Fruit fly (Drosophila melanogaster) whole organism, embryonic: Measurements from ENCODE around the gene Ada1-1.

ENCODE experiments used
- Ada2b ChIP-seq: fragments of 200-800 bp; sonication (Bioruptor generic); IDR thresholded peaks from 2 replicates; pipeline ENCODE4 v1.3.6; 2022; ENCODE audit warnings: missing biosample characterization, missing genetic modification characterization
- CG10431 ChIP-seq: fragments of 200-800 bp; sonication (Bioruptor generic); optimal IDR thresholded peaks from 3 replicates; lab custom pipeline; 2018; ENCODE audit warnings: missing biosample characterization, mild to moderate bottlenecking, missing genetic modification characterization
- CG10979 ChIP-seq: fragments of 200-800 bp; sonication (Bioruptor generic); optimal IDR thresholded peaks from 2 replicates; lab custom pipeline; 2018; ENCODE audit warnings: missing biosample characterization, mild to moderate bottlenecking, missing genetic modification characterization, moderate library complexity
- CG12391 ChIP-seq: fragments of 200-800 bp; sonication (Bioruptor generic); optimal IDR thresholded peaks from 3 replicates; lab custom pipeline; 2018; ENCODE audit warnings: missing biosample characterization, mild to moderate bottlenecking, missing genetic modification characterization, moderate library complexity
- CG13894 ChIP-seq: fragments of 200-800 bp; sonication (Bioruptor generic); optimal IDR thresholded peaks from 3 replicates; lab custom pipeline; 2018; ENCODE audit warnings: missing biosample characterization, mild to moderate bottlenecking, missing genetic modification characterization, moderate library complexity
- CG1647 ChIP-seq: fragments of 200-800 bp; sonication (Bioruptor generic); optimal IDR thresholded peaks from 3 replicates; lab custom pipeline; 2016; ENCODE audit warnings: missing biosample characterization, missing genetic modification characterization
- CG17359 ChIP-seq: fragments of 200-800 bp; sonication (Bioruptor generic); optimal IDR thresholded peaks from 3 replicates; lab custom pipeline; 2018; ENCODE audit warnings: missing biosample characterization, mild to moderate bottlenecking, missing genetic modification characterization, moderate library complexity
- CG17802 ChIP-seq: fragments of 200-800 bp; sonication (Bioruptor generic); optimal IDR thresholded peaks from 2 replicates; lab custom pipeline; 2018; ENCODE audit warnings: missing biosample characterization, mild to moderate bottlenecking, missing genetic modification characterization, moderate library complexity
- CG17829 ChIP-seq: fragments of 200-800 bp; optimal IDR thresholded peaks from 2 replicates; lab custom pipeline; 2019; ENCODE audit warnings: missing biosample characterization, mild to moderate bottlenecking, missing genetic modification characterization, moderate library complexity
- CG2120 ChIP-seq: fragments of 200-800 bp; sonication (Bioruptor generic); optimal IDR thresholded peaks from 3 replicates; lab custom pipeline; 2016; ENCODE audit warnings: missing biosample characterization, missing genetic modification characterization
- CG2889 ChIP-seq: fragments of 200-800 bp; sonication (Bioruptor generic); IDR thresholded peaks from 3 replicates; pipeline ENCODE4 v1.3.6; 2022; ENCODE audit warnings: missing biosample characterization, missing genetic modification characterization
- CG31365 ChIP-seq: fragments of 200-800 bp; sonication (Bioruptor generic); optimal IDR thresholded peaks from 2 replicates; lab custom pipeline; 2018; ENCODE audit warnings: missing biosample characterization, mild to moderate bottlenecking, missing genetic modification characterization
- CG6683 ChIP-seq: fragments of 200-800 bp; sonication (Bioruptor generic); optimal IDR thresholded peaks from 2 replicates; lab custom pipeline; 2017; ENCODE audit warnings: missing biosample characterization, mild to moderate bottlenecking, missing genetic modification characterization, missing genetic modification reagents
- CG6791 ChIP-seq: fragments of 200-800 bp; sonication (Bioruptor generic); IDR thresholded peaks from 3 replicates; pipeline ENCODE4 v1.3.6; 2022; ENCODE audit warnings: missing biosample characterization, missing genetic modification characterization; ENCODE audit not compliant: partially characterized antibody
- CG7745 ChIP-seq: fragments of 200-800 bp; sonication (Bioruptor generic); optimal IDR thresholded peaks from 2 replicates; lab custom pipeline; 2018; ENCODE audit warnings: missing biosample characterization, mild to moderate bottlenecking, missing genetic modification characterization, moderate library complexity
- CG8944 ChIP-seq: fragments of 200-800 bp; sonication (Bioruptor generic); optimal IDR thresholded peaks from 3 replicates; lab custom pipeline; 2016; ENCODE audit warnings: missing biosample characterization, missing genetic modification characterization
- CG9437 ChIP-seq: fragments of 200-800 bp; sonication (Bioruptor generic); optimal IDR thresholded peaks from 2 replicates; lab custom pipeline; 2018; ENCODE audit warnings: missing biosample characterization, mild to moderate bottlenecking, missing genetic modification characterization
- CG9817 ChIP-seq: fragments of 200-800 bp; sonication (Bioruptor generic); optimal IDR thresholded peaks from 2 replicates; lab custom pipeline; 2018; ENCODE audit warnings: missing biosample characterization, mild to moderate bottlenecking, missing genetic modification characterization, moderate library complexity
- CkIIα-i1 ChIP-seq: fragments of 200-800 bp; sonication (Bioruptor generic); IDR thresholded peaks from 2 replicates; pipeline ENCODE4 v1.3.6; 2022; ENCODE audit warnings: missing biosample characterization, missing genetic modification characterization
- Dbx ChIP-seq: fragments of 200-800 bp; sonication (Bioruptor generic); IDR thresholded peaks from 3 replicates; pipeline ENCODE4 v1.3.6; 2022; ENCODE audit warnings: missing biosample characterization, missing genetic modification characterization
- GATAe ChIP-seq: fragments of 200-800 bp; sonication (Bioruptor generic); conservative IDR thresholded peaks from 2 replicates; pipeline ENCODE4 v1.3.6; 2022; ENCODE audit warnings: missing biosample characterization, missing genetic modification characterization
- Hand ChIP-seq: fragments of 200-800 bp; sonication (Bioruptor generic); optimal IDR thresholded peaks from 2 replicates; lab custom pipeline; 2017; ENCODE audit warnings: mild to moderate bottlenecking, missing biosample characterization, missing genetic modification reagents, missing genetic modification characterization
- Hsf ChIP-seq: fragments of 200-800 bp; sonication (Bioruptor generic); optimal IDR thresholded peaks from 3 replicates; lab custom pipeline; 2016; ENCODE audit warnings: missing biosample characterization, missing genetic modification characterization
- Lpt ChIP-seq: fragments of >200 bp; optimal IDR thresholded peaks from 2 replicates; lab custom pipeline; 2018; ENCODE audit warnings: missing biosample characterization, missing genetic modification characterization
- Mes4 ChIP-seq: fragments of 200-800 bp; sonication (Bioruptor generic); optimal IDR thresholded peaks from 2 replicates; lab custom pipeline; 2016; ENCODE audit warnings: missing biosample characterization, missing genetic modification characterization
- Side ChIP-seq: fragments of 200-800 bp; sonication (Bioruptor generic); optimal IDR thresholded peaks from 2 replicates; lab custom pipeline; 2016; ENCODE audit warnings: missing biosample characterization, missing genetic modification characterization
- Xbp1 ChIP-seq: fragments of 200-800 bp; sonication (Bioruptor generic); optimal IDR thresholded peaks from 3 replicates; lab custom pipeline; 2016; ENCODE audit warnings: missing biosample characterization, mild to moderate bottlenecking, missing genetic modification characterization
- YL-1 ChIP-seq: fragments of 200-800 bp; sonication (Bioruptor generic); optimal IDR thresholded peaks from 3 replicates; lab custom pipeline; 2017; ENCODE audit warnings: missing biosample characterization, mild to moderate bottlenecking, missing genetic modification characterization
- bbx ChIP-seq: fragments of 200-800 bp; sonication (Bioruptor generic); IDR thresholded peaks from 2 replicates; pipeline ENCODE4 v1.3.6; 2022; ENCODE audit warnings: missing biosample characterization, missing genetic modification characterization; ENCODE audit not compliant: partially characterized antibody
- br ChIP-seq: fragments of >200 bp; optimal IDR thresholded peaks from 2 replicates; lab custom pipeline; 2017
- croc ChIP-seq: fragments of 200-800 bp; sonication (Bioruptor generic); conservative IDR thresholded peaks from 3 replicates; pipeline ENCODE4 v1.3.6; 2022; ENCODE audit warnings: missing biosample characterization, missing genetic modification characterization
- cwo ChIP-seq: fragments of 200-800 bp; sonication (Bioruptor generic); optimal IDR thresholded peaks from 3 replicates; lab custom pipeline; 2017; ENCODE audit warnings: missing biosample characterization, missing genetic modification characterization, mild to moderate bottlenecking, moderate library complexity, missing genetic modification reagents
- dimm ChIP-seq: fragments of 200-800 bp; sonication (Bioruptor generic); IDR thresholded peaks from 2 replicates; pipeline ENCODE4 v1.3.6; 2022; ENCODE audit warnings: missing biosample characterization, missing genetic modification characterization
- eve ChIP-seq, 2 experiments: fragments of >200 bp; optimal IDR thresholded peaks; 2 replicates each; lab custom pipeline; 2017; ENCODE audit warnings: missing biosample characterization in 2 of 2, missing genetic modification characterization in 2 of 2
- fd102C ChIP-seq: fragments of 200-800 bp; sonication (Bioruptor generic); optimal IDR thresholded peaks from 2 replicates; lab custom pipeline; 2018; ENCODE audit warnings: missing biosample characterization, mild to moderate bottlenecking, missing genetic modification characterization, moderate library complexity
- fu2 ChIP-seq: fragments of 200-800 bp; sonication (Bioruptor generic); optimal IDR thresholded peaks from 2 replicates; lab custom pipeline; 2016; ENCODE audit warnings: missing biosample characterization, missing genetic modification characterization
- gce ChIP-seq: fragments of 200-800 bp; sonication (Bioruptor generic); IDR thresholded peaks from 3 replicates; pipeline ENCODE4 v1.3.6; 2022; ENCODE audit warnings: missing biosample characterization, missing genetic modification characterization
- gsb-n ChIP-seq: fragments of 200-800 bp; sonication (Bioruptor generic); optimal IDR thresholded peaks from 3 replicates; lab custom pipeline; 2018; ENCODE audit warnings: missing biosample characterization, mild to moderate bottlenecking, missing genetic modification characterization
- ind ChIP-seq: fragments of 200-800 bp; sonication (Bioruptor generic); optimal IDR thresholded peaks from 3 replicates; lab custom pipeline; 2016; ENCODE audit warnings: missing biosample characterization, missing genetic modification characterization
- inv ChIP-seq: fragments of 200-800 bp; sonication (Bioruptor generic); IDR thresholded peaks from 2 replicates; pipeline ENCODE4 v1.3.6; 2022; ENCODE audit warnings: missing biosample characterization, missing genetic modification characterization; ENCODE audit not compliant: partially characterized antibody
- lov ChIP-seq, 2 experiments: fragments of 200-800 bp in 1 of 2; fragments of >200 bp in 1 of 2; sonication (Bioruptor generic) in 1 of 2; IDR thresholded peaks in 1 of 2; optimal IDR thresholded peaks in 1 of 2; 2 replicates in 1 of 2; 3 replicates in 1 of 2; pipeline versions ENCODE4 v1.3.6 to Lab custom; 2017 to 2022; ENCODE audit warnings: missing biosample characterization in 1 of 2, missing genetic modification characterization in 1 of 2
- nau ChIP-seq: fragments of 200-800 bp; sonication (Bioruptor generic); optimal IDR thresholded peaks from 3 replicates; lab custom pipeline; 2017; ENCODE audit warnings: missing biosample characterization, mild to moderate bottlenecking, missing genetic modification characterization, missing genetic modification reagents
- org-1 ChIP-seq: fragments of 200-800 bp; sonication (Bioruptor generic); optimal IDR thresholded peaks from 2 replicates; lab custom pipeline; 2017; ENCODE audit warnings: missing biosample characterization, missing genetic modification characterization
- prd ChIP-seq, 3 experiments: fragments of >200 bp in 2 of 3; fragments of 200-800 bp in 1 of 3; sonication (Bioruptor generic) in 1 of 3; optimal IDR thresholded peaks in 2 of 3; IDR thresholded peaks in 1 of 3; 2 replicates in 2 of 3; 3 replicates in 1 of 3; pipeline versions ENCODE4 v1.3.6 to Lab custom; 2017 to 2022; ENCODE audit warnings: missing biosample characterization in 1 of 3, missing genetic modification characterization in 1 of 3
- ro ChIP-seq: fragments of 200-800 bp; sonication (Bioruptor generic); IDR thresholded peaks from 2 replicates; pipeline ENCODE4 v1.3.6; 2022; ENCODE audit warnings: missing biosample characterization, missing genetic modification characterization
- slp2 ChIP-seq: fragments of 200-800 bp; sonication (Bioruptor generic); optimal IDR thresholded peaks from 2 replicates; lab custom pipeline; 2016; ENCODE audit warnings: missing biosample characterization, missing genetic modification characterization
- sqz ChIP-seq: fragments of 200-800 bp; sonication (Bioruptor generic); optimal IDR thresholded peaks from 3 replicates; lab custom pipeline; 2018; ENCODE audit warnings: missing biosample characterization, mild to moderate bottlenecking, missing genetic modification characterization
- tap ChIP-seq: fragments of 200-800 bp; optimal IDR thresholded peaks from 3 replicates; lab custom pipeline; 2019; ENCODE audit warnings: missing biosample characterization, mild to moderate bottlenecking, missing genetic modification characterization, moderate library complexity
- vfl ChIP-seq: fragments of 200-800 bp; sonication (Bioruptor generic); optimal IDR thresholded peaks from 2 replicates; lab custom pipeline; 2016; ENCODE audit warnings: missing biosample characterization, missing genetic modification characterization
- vnd ChIP-seq: fragments of 200-800 bp; sonication (Bioruptor generic); IDR thresholded peaks from 3 replicates; pipeline ENCODE4 v1.3.6; 2022; ENCODE audit warnings: missing biosample characterization, missing genetic modification characterization; ENCODE audit not compliant: partially characterized antibody

The Ada1-1 gene

dm6 chr2L:11987945-11988344 lies 8.7 kb upstream of the Ada1-1 start, which contains the start of the genes CG6686 and CG34163 (continued):
- TF ChIP-seq fu2 (GFP tag; lab: Kevin White, UChicago) = peak; percentile 30
- TF ChIP-seq YL-1 (GFP tag; lab: Kevin White, UChicago) = peak; percentile 94
- peak; percentile 64 for TF ChIP-seq Hsf (GFP tag; lab: Kevin White, UChicago)
- no peak for TF ChIP-seq ro (GFP tag; lab: Robert Waterston, UW)
- TF ChIP-seq inv (GFP tag; lab: Robert Waterston, UW) = no peak
- peak; percentile 13 for TF ChIP-seq CG9817 (tag; lab: Kevin White, UChicago)
- TF ChIP-seq eve (GFP tag; optimal IDR thresholded peaks at IDR 0.05; lab: Kevin White, UChicago) = no peak
- TF ChIP-seq GATAe (GFP tag; lab: Robert Waterston, UW) = no peak
- TF ChIP-seq dimm (GFP tag; lab: Robert Waterston, UW) = no peak
- TF ChIP-seq Dbx (GFP tag; lab: Robert Waterston, UW) = no peak
- peak; percentile 61 for TF ChIP-seq CG9437
- no peak for TF ChIP-seq gce (GFP tag; lab: Robert Waterston, UW)
- no peak for TF ChIP-seq gsb-n (tag; lab: Kevin White, UChicago)
- no peak for TF ChIP-seq Side
- no peak for TF ChIP-seq Hand (GFP tag; lab: Kevin White, UChicago)
- TF ChIP-seq CG17802 (tag; lab: Kevin White, UChicago) = no peak
- peak; percentile 8 for TF ChIP-seq CG1647 (GFP tag; lab: Kevin White, UChicago)
- peak; percentile 59 for TF ChIP-seq CG12391 (tag; lab: Kevin White, UChicago)
- no peak for TF ChIP-seq nau
- TF ChIP-seq prd (optimal IDR thresholded peaks at IDR 0.05; lab: Kevin White, UChicago) = no peak
- TF ChIP-seq prd (GFP tag; IDR thresholded peaks at IDR 0.05; lab: Robert Waterston, UW) = peak; percentile 46; the same call in 1 of the 3 replicates
- peak; percentile 5 for TF ChIP-seq CG8944 (GFP tag; lab: Kevin White, UChicago)
- TF ChIP-seq slp2 (GFP tag; lab: Kevin White, UChicago) = peak; percentile 22
- peak; percentile 34 for TF ChIP-seq CG10979
- TF ChIP-seq cwo (GFP tag; lab: Kevin White, UChicago) = no peak
- no peak for TF ChIP-seq CkIIα-i1 (GFP tag; lab: Robert Waterston, UW)
- peak; percentile 41 for TF ChIP-seq vfl (GFP tag; lab: Kevin White, UChicago)
- TF ChIP-seq fd102C (GFP tag; lab: Kevin White, UChicago) = no peak
- TF ChIP-seq CG2889 (GFP tag; lab: Robert Waterston, UW) = no peak
- TF ChIP-seq CG6683 = no peak
- TF ChIP-seq croc (GFP tag; lab: Robert Waterston, UW) = no peak
- TF ChIP-seq Mes4 (GFP tag; lab: Kevin White, UChicago) = no peak
- TF ChIP-seq CG2120 (GFP tag; lab: Kevin White, UChicago) = peak; percentile 76
- TF ChIP-seq org-1 (GFP tag; lab: Kevin White, UChicago) = no peak
- no peak for TF ChIP-seq sqz (GFP tag; lab: Kevin White, UChicago)
- no peak for TF ChIP-seq tap (tag; lab: Kevin White, UChicago)
- TF ChIP-seq CG31365 = no peak
- peak; percentile 35 for TF ChIP-seq CG17359
- no peak for TF ChIP-seq CG10431 (GFP tag; lab: Kevin White, UChicago)
- no peak for TF ChIP-seq CG7745 (tag; lab: Kevin White, UChicago)
- TF ChIP-seq CG17829 (tag; lab: Kevin White, UChicago) = peak; percentile 39
- TF ChIP-seq CG13894 (tag; lab: Kevin White, UChicago) = peak; percentile 54
- no peak for TF ChIP-seq lov (optimal IDR thresholded peaks at IDR 0.05; lab: Kevin White, UChicago)
- no peak for TF ChIP-seq lov (GFP tag; IDR thresholded peaks at IDR 0.05; lab: Robert Waterston, UW)
- TF ChIP-seq br (lab: Kevin White, UChicago) = no peak
- TF ChIP-seq CG6791 (GFP tag; lab: Robert Waterston, UW) = no peak
- TF ChIP-seq Xbp1 (GFP tag; lab: Kevin White, UChicago) = peak; percentile 61
- no peak for TF ChIP-seq vnd
- TF ChIP-seq ind = peak; percentile 12
- no peak for TF ChIP-seq bbx (GFP tag; lab: Robert Waterston, UW)
- peak; percentile 26; the same call in 1 of the 2 replicates for TF ChIP-seq Ada2b (GFP tag; lab: Robert Waterston, UW)
- TF ChIP-seq Lpt (GFP tag; lab: Kevin White, UChicago) = no peak
